Worm (Caenorhabditis elegans) whole organism, L4 larva: ENCODE results near the gene cyn-7.

Source experiments
- F26F4.8 ChIP-seq: fragments of 200-800 bp; sonication (Bioruptor generic); conservative IDR thresholded peaks from 2 replicates; pipeline ENCODE4 v1.3.6; 2022; ENCODE audit warnings: missing genetic modification characterization, missing compliant biosample characterization
- F37D6.2 ChIP-seq: sonication (generic microtip); optimal IDR thresholded peaks from 2 replicates; lab custom pipeline; 2016; ENCODE audit warnings: mild to moderate bottlenecking, missing genetic modification characterization, missing compliant biosample characterization
- F49E8.2 ChIP-seq: sonication (generic microtip); optimal IDR thresholded peaks from 2 replicates; lab custom pipeline; 2016; ENCODE audit warnings: missing compliant biosample characterization, mild to moderate bottlenecking, missing genetic modification characterization, borderline replicate concordance
- T26A8.4 ChIP-seq: fragments of 200-800 bp; sonication (Bioruptor generic); IDR thresholded peaks from 2 replicates; pipeline ENCODE4 v1.3.6; 2022; ENCODE audit warnings: missing genetic modification characterization, missing compliant biosample characterization
- Y48G9A.11 ChIP-seq: fragments of 200-800 bp; sonication (Bioruptor generic); IDR thresholded peaks from 2 replicates; pipeline ENCODE4 v1.3.6; 2022; ENCODE audit warnings: missing genetic modification reagents, missing genetic modification characterization, missing compliant biosample characterization
- ZK546.5 ChIP-seq, 2 experiments: sonication (generic microtip); optimal IDR thresholded peaks; 2 replicates each; lab custom pipeline; 2017; ENCODE audit warnings: missing biosample characterization in 2 of 2, missing genetic modification characterization in 2 of 2
- aha-1 ChIP-seq: fragments of 150-350 bp; peaks from one replicate; lab custom pipeline; 2014; ENCODE audit warnings: missing biosample characterization, missing genetic modification characterization
- aly-2 ChIP-seq: sonication (generic microtip); optimal IDR thresholded peaks from 2 replicates; lab custom pipeline; 2018; ENCODE audit warnings: missing biosample characterization, missing genetic modification characterization
- arid-1 ChIP-seq: fragments of 200-800 bp; sonication (Bioruptor generic); conservative IDR thresholded peaks from 2 replicates; pipeline ENCODE4 v1.3.6; 2022; ENCODE audit warnings: missing genetic modification reagents, missing genetic modification characterization, missing compliant biosample characterization
- attf-4 ChIP-seq: sonication (generic microtip); optimal IDR thresholded peaks from 3 replicates; lab custom pipeline; 2017; ENCODE audit warnings: missing biosample characterization, missing genetic modification characterization
- ceh-20 ChIP-seq: fragments of 200-800 bp; sonication (Bioruptor generic); IDR thresholded peaks from 2 replicates; pipeline ENCODE4 v1.3.6; 2022; ENCODE audit warnings: missing genetic modification reagents, missing genetic modification characterization, missing compliant biosample characterization
- ceh-82 ChIP-seq: sonication (generic microtip); optimal IDR thresholded peaks from 2 replicates; lab custom pipeline; 2017; ENCODE audit warnings: missing biosample characterization, missing genetic modification characterization
- dmd-6 ChIP-seq: fragments of 200-800 bp; sonication (Bioruptor generic); IDR thresholded peaks from 2 replicates; pipeline ENCODE4 v1.3.6; 2022; ENCODE audit warnings: missing genetic modification reagents, missing genetic modification characterization, missing compliant biosample characterization
- duxl-1 ChIP-seq: sonication (generic microtip); optimal IDR thresholded peaks from 2 replicates; lab custom pipeline; 2016; ENCODE audit warnings: mild to moderate bottlenecking, missing genetic modification characterization, moderate library complexity, missing compliant biosample characterization; ENCODE audit not compliant: poor library complexity
- egl-27 ChIP-seq: sonication (generic microtip); optimal IDR thresholded peaks from 3 replicates; lab custom pipeline; 2017; ENCODE audit warnings: missing biosample characterization, missing genetic modification reagents, missing genetic modification characterization
- egl-43 ChIP-seq: fragments of 200-800 bp; sonication (Bioruptor generic); IDR thresholded peaks from 2 replicates; pipeline ENCODE4 v1.3.6; 2022; ENCODE audit warnings: missing genetic modification reagents, missing genetic modification characterization, missing compliant biosample characterization
- gei-8 ChIP-seq: fragments of 200-800 bp; sonication (Bioruptor generic); optimal IDR thresholded peaks from 2 replicates; lab custom pipeline; 2018; ENCODE audit warnings: mild to moderate bottlenecking, missing genetic modification characterization, missing compliant biosample characterization
- hif-1 ChIP-seq, 2 experiments: sonication (generic microtip); optimal IDR thresholded peaks; 2 replicates each; lab custom pipeline; 2016 to 2017; ENCODE audit warnings: missing compliant biosample characterization in 2 of 2, missing genetic modification characterization in 2 of 2, missing genetic modification reagents in 2 of 2, missing genotype in 2 of 2, mild to moderate bottlenecking in 1 of 2
- hmg-1.1 ChIP-seq: fragments of 200-800 bp; sonication (Bioruptor generic); IDR thresholded peaks from 2 replicates; pipeline ENCODE4 v1.3.6; 2022; ENCODE audit warnings: missing genetic modification reagents, missing genetic modification characterization, missing compliant biosample characterization
- lim-7 ChIP-seq: fragments of 200-800 bp; sonication (Bioruptor generic); IDR thresholded peaks from 2 replicates; pipeline ENCODE4 v1.3.6; 2022; ENCODE audit warnings: missing genetic modification characterization, missing compliant biosample characterization
- lin-15B ChIP-seq: fragments of 150-350 bp; sonication (generic microtip); optimal IDR thresholded peaks from 3 replicates; lab custom pipeline; 2014; ENCODE audit warnings: missing biosample characterization, missing genetic modification characterization
- lin-38 ChIP-seq: fragments of 200-800 bp; sonication (Bioruptor generic); IDR thresholded peaks from 2 replicates; pipeline ENCODE4 v1.3.6; 2022; ENCODE audit warnings: missing genetic modification reagents, missing genetic modification characterization, missing compliant biosample characterization
- lir-3 ChIP-seq: sonication (generic microtip); optimal IDR thresholded peaks from 2 replicates; lab custom pipeline; 2016; ENCODE audit warnings: mild to moderate bottlenecking, missing genetic modification characterization, missing compliant biosample characterization
- lsy-2 ChIP-seq, 2 experiments: fragments of 150-350 bp in 1 of 2; sonication (generic microtip) in 1 of 2; optimal IDR thresholded peaks; 2 replicates each; lab custom pipeline; 2014 to 2017; ENCODE audit warnings: missing biosample characterization in 2 of 2, missing genetic modification characterization in 2 of 2
- mxl-2 ChIP-seq: fragments of 200-800 bp; sonication (Bioruptor generic); conservative IDR thresholded peaks from 2 replicates; pipeline ENCODE4 v1.3.6; 2022; ENCODE audit warnings: missing genetic modification reagents, missing genetic modification characterization, missing compliant biosample characterization
- nhr-25 ChIP-seq: sonication (generic microtip); optimal IDR thresholded peaks from 2 replicates; lab custom pipeline; 2017; ENCODE audit warnings: missing genetic modification characterization, mild to moderate bottlenecking, missing compliant biosample characterization, antibody characterized with exemption, moderate library complexity, borderline replicate concordance; ENCODE audit not compliant: insufficient read depth
- nhr-41 ChIP-seq: fragments of 200-800 bp; sonication (Bioruptor generic); IDR thresholded peaks from 2 replicates; pipeline ENCODE4 v1.3.6; 2022; ENCODE audit warnings: missing genetic modification reagents, missing genetic modification characterization, missing compliant biosample characterization
- nhr-48 ChIP-seq: sonication (generic microtip); optimal IDR thresholded peaks from 2 replicates; lab custom pipeline; 2016; ENCODE audit warnings: mild to moderate bottlenecking, missing genetic modification characterization, missing compliant biosample characterization
- nhr-6 ChIP-seq: fragments of 150-350 bp; optimal IDR thresholded peaks from 2 replicates; lab custom pipeline; 2014; ENCODE audit warnings: missing biosample characterization, missing genetic modification characterization
- nhr-77 ChIP-seq: fragments of 150-350 bp; optimal IDR thresholded peaks from 2 replicates; lab custom pipeline; 2014; ENCODE audit warnings: missing biosample characterization, missing genetic modification characterization
- pha-4 ChIP-seq, 2 experiments: fragments of 150-350 bp in 1 of 2; fragments of 200-800 bp in 1 of 2; sonication (Bioruptor generic) in 1 of 2; IDR thresholded peaks in 1 of 2; optimal IDR thresholded peaks in 1 of 2; 2 replicates each; pipeline versions ENCODE4 v1.3.6 to Lab custom; 2014 to 2022; ENCODE audit warnings: missing genetic modification characterization in 2 of 2, missing genetic modification reagents in 2 of 2, missing biosample characterization in 1 of 2, missing compliant biosample characterization in 1 of 2
- pqm-1 ChIP-seq: sonication (generic microtip); optimal IDR thresholded peaks from 2 replicates; lab custom pipeline; 2017; ENCODE audit warnings: missing biosample characterization, missing genetic modification characterization
- rbr-2 ChIP-seq: sonication (generic microtip); optimal IDR thresholded peaks from 2 replicates; lab custom pipeline; 2016; ENCODE audit warnings: missing genotype, missing genetic modification characterization, missing compliant biosample characterization
- saeg-2 ChIP-seq: fragments of 200-800 bp; sonication (Bioruptor generic); IDR thresholded peaks from 2 replicates; pipeline ENCODE4 v1.3.6; 2022; ENCODE audit warnings: missing genetic modification reagents, missing genetic modification characterization, missing compliant biosample characterization
- sdz-12 ChIP-seq: fragments of 200-800 bp; sonication (Bioruptor generic); optimal IDR thresholded peaks from 2 replicates; lab custom pipeline; 2018; ENCODE audit warnings: mild to moderate bottlenecking, missing genetic modification characterization, missing compliant biosample characterization
- set-16 ChIP-seq: fragments of 200-800 bp; sonication (Bioruptor generic); IDR thresholded peaks from 2 replicates; pipeline ENCODE4 v1.3.6; 2022; ENCODE audit warnings: missing genetic modification reagents, missing genetic modification characterization, missing compliant biosample characterization
- skn-1 ChIP-seq: fragments of 150-350 bp; optimal IDR thresholded peaks from 2 replicates; lab custom pipeline; 2014; ENCODE audit warnings: missing biosample characterization, missing genetic modification characterization
- snpc-1.2 ChIP-seq: fragments of 200-800 bp; sonication (Bioruptor generic); IDR thresholded peaks from 2 replicates; pipeline ENCODE4 v1.3.6; 2022; ENCODE audit warnings: missing genetic modification reagents, missing genetic modification characterization, missing compliant biosample characterization
- spr-1 ChIP-seq: sonication (generic microtip); optimal IDR thresholded peaks from 2 replicates; lab custom pipeline; 2016; ENCODE audit warnings: mild to moderate bottlenecking, missing genetic modification characterization, missing compliant biosample characterization
- spr-3 ChIP-seq: fragments of 200-800 bp; sonication (Bioruptor generic); optimal IDR thresholded peaks from 2 replicates; lab custom pipeline; 2018; ENCODE audit warnings: mild to moderate bottlenecking, missing genetic modification characterization, missing compliant biosample characterization
- tra-1 ChIP-seq: fragments of 200-800 bp; sonication (Bioruptor generic); IDR thresholded peaks from 2 replicates; pipeline ENCODE4 v1.3.6; 2022; ENCODE audit warnings: missing genetic modification reagents, missing genetic modification characterization, missing compliant biosample characterization
- unc-130 ChIP-seq: sonication (generic microtip); optimal IDR thresholded peaks from 2 replicates; lab custom pipeline; 2016; ENCODE audit warnings: missing genetic modification reagents, missing genetic modification characterization, missing compliant biosample characterization
- unc-62 ChIP-seq, 3 experiments: fragments of 150-350 bp in 1 of 3; sonication (generic microtip); optimal IDR thresholded peaks in 2 of 3; peaks in 1 of 3; 1 replicate in 1 of 3; 2 replicates in 2 of 3; lab custom pipeline; 2014 to 2017; ENCODE audit warnings: missing biosample characterization in 3 of 3, missing genetic modification characterization in 3 of 3, missing genetic modification reagents in 3 of 3, missing genotype in 1 of 3
- vab-7 ChIP-seq: fragments of 200-800 bp; sonication (Bioruptor generic); IDR thresholded peaks from 2 replicates; pipeline ENCODE4 v1.3.6; 2022; ENCODE audit warnings: missing genetic modification reagents, missing genetic modification characterization, missing compliant biosample characterization
- zfp-3 ChIP-seq: fragments of 200-800 bp; sonication (Bioruptor generic); conservative IDR thresholded peaks from 2 replicates; pipeline ENCODE4 v1.3.6; 2022; ENCODE audit warnings: missing genetic modification reagents, missing genetic modification characterization, missing compliant biosample characterization
- zip-11 ChIP-seq: fragments of 200-800 bp; sonication (Bioruptor generic); IDR thresholded peaks from 2 replicates; pipeline ENCODE4 v1.3.6; 2022; ENCODE audit warnings: missing genetic modification characterization, missing compliant biosample characterization
- ztf-7 ChIP-seq: fragments of 150-350 bp; optimal IDR thresholded peaks from 2 replicates; lab custom pipeline; 2014; ENCODE audit warnings: missing biosample characterization, missing genetic modification characterization

Gene cyn-7

ce11 chrV:15148800-15149199 lies 38.4 kb downstream of the cyn-7 start, which contains the start of gene T09F5.1:
TSS of gene T09F5.1 (plus strand) at chrV:15149100.
- TF ChIP-seq Y48G9A.11 (GFP tag; lab: Robert Waterston, UW) = no peak
- no peak for TF ChIP-seq spr-1 (tag; lab: Kevin White, UChicago)
- no peak for TF ChIP-seq lin-15B (tag; lab: Kevin White, UChicago)
- TF ChIP-seq set-16 = no peak
- TF ChIP-seq ztf-7 (tag; lab: Kevin White, UChicago) = no peak
- TF ChIP-seq nhr-48 (tag; lab: Kevin White, UChicago) = no peak
- no peak for TF ChIP-seq zfp-3
- no peak for TF ChIP-seq spr-3 (GFP tag; lab: Kevin White, UChicago)
- TF ChIP-seq vab-7 (GFP tag; lab: Robert Waterston, UW) = no peak
- no peak for TF ChIP-seq pqm-1 (tag; lab: Kevin White, UChicago)
- no peak for TF ChIP-seq aly-2
- TF ChIP-seq lim-7 = no peak
- no peak for TF ChIP-seq ceh-82
- no peak for TF ChIP-seq rbr-2 (tag; lab: Kevin White, UChicago)
- TF ChIP-seq hif-1 (tag; optimal IDR thresholded peaks at IDR 0.05; lab: Kevin White, UChicago) = no peak
- TF ChIP-seq nhr-77 (tag; lab: Kevin White, UChicago) = no peak
- no peak for TF ChIP-seq hmg-1.1 (GFP tag; lab: Robert Waterston, UW)
- TF ChIP-seq attf-4 (tag; lab: Kevin White, UChicago) = no peak

DNA sequence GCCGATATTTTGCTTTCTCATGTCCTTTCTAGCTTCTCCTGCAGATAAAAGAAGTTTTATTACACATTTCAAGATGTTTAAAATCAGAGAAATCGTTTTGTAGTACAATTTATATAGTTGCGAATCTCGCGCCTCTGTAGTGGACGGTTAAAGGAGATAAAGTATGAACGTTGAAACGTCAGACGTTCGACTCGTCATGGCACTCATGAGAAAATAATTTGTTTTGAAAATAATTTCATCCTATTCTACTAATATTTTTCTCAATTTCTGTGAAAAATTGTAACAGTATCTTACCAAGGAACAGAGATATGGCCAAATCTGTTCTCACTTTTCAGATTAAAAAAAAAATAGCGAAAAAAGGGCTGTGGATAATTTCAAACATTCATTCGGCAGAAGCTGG lies 39.4 kb downstream of the cyn-7 start, which contains the start of gene T09F5.20:
TSS of gene T09F5.20 (minus strand) at position 101 of the 400 bp plus-strand sequence.
- no peak for TF ChIP-seq F49E8.2
- TF ChIP-seq F26F4.8 (GFP tag; lab: Robert Waterston, UW) = no peak
- TF ChIP-seq unc-62 (GFP tag; optimal IDR thresholded peaks at IDR 0.05 in 1 of 2; lab: Kevin White, UChicago) = no peak
- TF ChIP-seq unc-62 (tag; optimal IDR thresholded peaks at IDR 0.05; lab: Kevin White, UChicago) = no peak
- no peak for TF ChIP-seq unc-130 (GFP tag; lab: Kevin White, UChicago)
- no peak for TF ChIP-seq sdz-12 (GFP tag; lab: Kevin White, UChicago)

DNA sequence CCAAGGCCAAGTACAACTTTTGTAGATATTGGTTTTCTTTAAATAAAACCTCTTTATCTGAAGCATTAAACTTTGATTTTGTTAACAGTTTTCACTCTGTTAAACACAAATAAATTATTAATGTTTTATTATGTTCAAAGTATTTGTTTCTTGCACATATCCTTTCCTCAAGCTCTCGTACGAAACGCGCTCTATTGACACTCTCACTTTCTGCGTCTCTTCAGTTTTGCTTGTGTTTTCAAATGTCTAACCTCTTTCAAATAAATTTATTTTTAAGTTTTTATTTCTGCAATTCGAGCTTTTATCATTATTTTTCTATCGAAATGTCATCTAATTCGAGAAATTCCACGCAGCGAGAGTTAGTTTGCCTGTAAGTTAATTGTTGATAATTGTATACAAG lies 43.4 kb downstream of the cyn-7 start, which contains the start of gene K08F9.4:
TSS of gene K08F9.4 (plus strand) at position 222 of the 400 bp plus-strand sequence.
- no peak for TF ChIP-seq arid-1
- TF ChIP-seq gei-8 (GFP tag; lab: Kevin White, UChicago) = no peak
- TF ChIP-seq F37D6.2 = no peak
- no peak for TF ChIP-seq dmd-6 (GFP tag; lab: Robert Waterston, UW)
- peak; percentile 18 for TF ChIP-seq duxl-1
- TF ChIP-seq Y48G9A.11 (GFP tag; lab: Robert Waterston, UW) = no peak
- TF ChIP-seq tra-1 = no peak
- no peak for TF ChIP-seq egl-27
- no peak for TF ChIP-seq pha-4 (GFP tag; IDR thresholded peaks at IDR 0.05; lab: Robert Waterston, UW)
- no peak for TF ChIP-seq pha-4 (tag; optimal IDR thresholded peaks at IDR 0.05; lab: Kevin White, UChicago)
- no peak for TF ChIP-seq mxl-2 (GFP tag; lab: Robert Waterston, UW)
- TF ChIP-seq pqm-1 (tag; lab: Kevin White, UChicago) = no peak
- TF ChIP-seq aha-1 (tag; lab: Kevin White, UChicago) = no peak
- TF ChIP-seq nhr-25 (tag; lab: Kevin White, UChicago) = no peak
- no peak for TF ChIP-seq ZK546.5 (tag; optimal IDR thresholded peaks at IDR 0.05; lab: Kevin White, UChicago)
- TF ChIP-seq nhr-6 (tag; lab: Kevin White, UChicago) = peak; percentile 72
- TF ChIP-seq lin-38 (GFP tag; lab: Robert Waterston, UW) = peak; percentile 90
- TF ChIP-seq egl-43 (GFP tag; lab: Robert Waterston, UW) = no peak
- no peak for TF ChIP-seq lir-3 (tag; lab: Kevin White, UChicago)
- TF ChIP-seq skn-1 (tag; lab: Kevin White, UChicago) = no peak
- no peak for TF ChIP-seq ztf-7 (tag; lab: Kevin White, UChicago)
- TF ChIP-seq lsy-2 (tag; optimal IDR thresholded peaks at IDR 0.05; lab: Kevin White, UChicago) = no peak
- TF ChIP-seq nhr-41 = no peak
- no peak for TF ChIP-seq snpc-1.2 (GFP tag; lab: Robert Waterston, UW)
- TF ChIP-seq unc-130 (GFP tag; lab: Kevin White, UChicago) = no peak
- no peak for TF ChIP-seq T26A8.4 (GFP tag; lab: Robert Waterston, UW)
- TF ChIP-seq saeg-2 (GFP tag; lab: Robert Waterston, UW) = no peak
- TF ChIP-seq ceh-20 = no peak
- no peak for TF ChIP-seq zip-11 (GFP tag; lab: Robert Waterston, UW)
- TF ChIP-seq hmg-1.1 (GFP tag; lab: Robert Waterston, UW) = no peak
